Fruit fly (Drosophila melanogaster): ENCODE measurements around the gene CG5274.

Gene CG5274

DNA sequence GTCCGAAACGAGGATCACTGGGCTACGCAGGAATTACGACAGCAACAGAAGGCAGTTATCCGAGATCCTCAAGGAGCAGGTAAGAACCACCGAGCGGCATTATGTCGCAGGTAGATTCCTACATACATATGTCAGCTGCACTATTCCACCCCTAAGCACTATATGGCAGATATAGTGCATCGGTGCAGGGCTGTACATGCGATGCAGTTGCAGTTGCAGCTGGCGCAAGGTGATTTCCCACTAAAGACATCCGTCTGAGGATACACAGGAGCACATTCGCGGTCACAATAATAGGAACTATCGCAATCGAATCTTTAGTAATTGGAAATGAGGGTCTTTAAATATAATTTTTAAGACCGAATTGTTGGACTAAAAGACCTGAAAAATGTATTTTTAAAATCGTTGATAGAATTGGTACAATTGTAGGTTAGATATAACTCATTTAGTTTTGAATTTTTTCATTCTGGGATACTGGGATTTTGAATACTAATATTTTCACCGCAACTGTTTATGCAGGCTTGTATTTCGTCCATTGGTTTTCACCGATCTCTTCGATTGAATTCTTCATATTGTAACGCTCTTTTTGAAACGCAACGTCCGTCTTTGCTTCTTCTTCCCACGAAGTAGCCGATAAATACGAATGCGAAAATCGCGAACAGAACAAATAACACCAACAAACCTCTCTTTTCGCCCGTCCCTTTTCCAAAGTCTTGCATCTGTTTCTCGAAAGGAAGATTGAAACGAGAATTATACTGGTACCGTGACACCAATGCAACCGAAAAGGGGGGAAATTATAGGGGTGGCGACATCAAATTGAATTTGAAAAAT, 24.6 kb downstream of the CG5274 start (continued):
- TF ChIP-seq stwl (tag; optimal IDR thresholded peaks at IDR 0.05) (peak; percentile 19), CG18011 (GFP tag; optimal IDR thresholded peaks at IDR 0.05) (no peak), ac (GFP tag; optimal IDR thresholded peaks at IDR 0.05) (peak; percentile 99), CG11560 (tag; IDR thresholded peaks at IDR 0.05) (no peak), zfh1 (GFP tag; IDR thresholded peaks at IDR 0.05) (peak; percentile 75), CG2712 (tag; optimal IDR thresholded peaks at IDR 0.05) (peak; percentile 77), chm (GFP tag; IDR thresholded peaks at IDR 0.05) (0 out of 2 replicates have a peak, but pooled peaks have one; percentile 15), D (optimal IDR thresholded peaks at IDR 0.05) (peak; percentile 47), D (GFP tag; optimal IDR thresholded peaks at IDR 0.05) (peak; percentile 8), CG2202 (tag; optimal IDR thresholded peaks at IDR 0.05) (no peak), CG8765 (GFP tag; IDR thresholded peaks at IDR 0.05) (0 out of 2 replicates have a peak, but pooled peaks have one; percentile 49), CG7745 (tag; optimal IDR thresholded peaks at IDR 0.05) (no peak), CG9876 (GFP tag; optimal IDR thresholded peaks at IDR 0.05) (no peak), CG6765 (GFP tag; optimal IDR thresholded peaks at IDR 0.05) (no peak), CG10462 (GFP tag; optimal IDR thresholded peaks at IDR 0.05) (no peak), CG12104 (GFP tag; optimal IDR thresholded peaks at IDR 0.05) (no peak), Ets97D (GFP tag; optimal IDR thresholded peaks at IDR 0.05) (no peak), MESR4 (GFP tag; optimal IDR thresholded peaks at IDR 0.05) (no peak), insv (GFP tag; optimal IDR thresholded peaks at IDR 0.05) (no peak), zfh2 (GFP tag; optimal IDR thresholded peaks at IDR 0.05) (no peak), CG7357 (GFP tag; IDR thresholded peaks at IDR 0.05) (no peak), croc (GFP tag; conservative IDR thresholded peaks at IDR 0.05) (no peak), C15 (GFP tag; IDR thresholded peaks at IDR 0.05) (no peak), tap (tag; optimal IDR thresholded peaks at IDR 0.05) (no peak), CG4854 (GFP tag; optimal IDR thresholded peaks at IDR 0.05) (no peak), odd (GFP tag; optimal IDR thresholded peaks at IDR 0.05) (no peak), ems (GFP tag; optimal IDR thresholded peaks at IDR 0.05) (no peak), CG33213 (GFP tag; optimal IDR thresholded peaks at IDR 0.05) (no peak), Lpt (GFP tag; optimal IDR thresholded peaks at IDR 0.05) (no peak), oc (tag; optimal IDR thresholded peaks at IDR 0.05) (no peak), pho (GFP tag; optimal IDR thresholded peaks at IDR 0.05) (no peak), TFAM (GFP tag; optimal IDR thresholded peaks at IDR 0.05) (no peak), bcd (GFP tag; optimal IDR thresholded peaks at IDR 0.05) (no peak), al (GFP tag; IDR thresholded peaks at IDR 0.05) (no peak), CG15269 (tag; optimal IDR thresholded peaks at IDR 0.05) (no peak), Deaf1 (tag; optimal IDR thresholded peaks at IDR 0.05) (no peak), HLH3B (GFP tag; IDR thresholded peaks at IDR 0.05) (no peak), CG15011 (GFP tag; optimal IDR thresholded peaks at IDR 0.05) (no peak), maf-S (GFP tag; optimal IDR thresholded peaks at IDR 0.05) (no peak), CG14965 (GFP tag; optimal IDR thresholded peaks at IDR 0.05; ENCODE audit: borderline replicate concordance) (no peak), Nf-YC (tag; optimal IDR thresholded peaks at IDR 0.05) (no peak), MBD-R2 (GFP tag; IDR thresholded peaks at IDR 0.05) (no peak), seq (GFP tag; IDR thresholded peaks at IDR 0.05) (no peak), CG3726 (GFP tag; IDR thresholded peaks at IDR 0.05) (no peak), CG8359 (GFP tag; optimal IDR thresholded peaks at IDR 0.05; ENCODE audit: borderline replicate concordance) (no peak), CG9437 (GFP tag; optimal IDR thresholded peaks at IDR 0.05) (no peak), CG17186 (GFP tag; optimal IDR thresholded peaks at IDR 0.05) (no peak), CG10209 (GFP tag; optimal IDR thresholded peaks at IDR 0.05) (peak; percentile 40), Eip74EF (GFP tag; optimal IDR thresholded peaks at IDR 0.05) (no peak), Ets65A (GFP tag) (no peak)

Data from whole organism, embryonic.